Fruit fly (Drosophila melanogaster): ENCODE results near the gene CG10598.

The CG10598 gene

dm6 chrX:17226681-17227019, at the start of gene CG10598:
Gene CG10598 (minus strand): TSS chrX:17226867.
- TF ChIP-seq sv (GFP tag; optimal IDR thresholded peaks at IDR 0.05): no peak
- no peak for TF ChIP-seq br (GFP tag; optimal IDR thresholded peaks at IDR 0.05)
- no peak for TF ChIP-seq Hr78 (GFP tag; optimal IDR thresholded peaks at IDR 0.05)
- TF ChIP-seq pan (optimal IDR thresholded peaks at IDR 0.05): no peak
- TF ChIP-seq GATAd (GFP tag; optimal IDR thresholded peaks at IDR 0.05): no peak
- no peak for TF ChIP-seq CG9705 (GFP tag; optimal IDR thresholded peaks at IDR 0.05)
- no peak for TF ChIP-seq CG32264 (GFP tag; optimal IDR thresholded peaks at IDR 0.05)
- TF ChIP-seq OdsH (GFP tag; optimal IDR thresholded peaks at IDR 0.05): no peak
- TF ChIP-seq Dfd (GFP tag; optimal IDR thresholded peaks at IDR 0.05): no peak
- TF ChIP-seq tai (GFP tag; optimal IDR thresholded peaks at IDR 0.05): no peak

- TF ChIP-seq CG32264 (GFP tag; optimal IDR thresholded peaks at IDR 0.05) (no peak), usp (GFP tag; optimal IDR thresholded peaks at IDR 0.05) (no peak), jim (GFP tag; optimal IDR thresholded peaks at IDR 0.05) (no peak), woc (GFP tag; optimal IDR thresholded peaks at IDR 0.05) (no peak), ey (GFP tag; optimal IDR thresholded peaks at IDR 0.05) (no peak), Mio (GFP tag; optimal IDR thresholded peaks at IDR 0.05) (no peak), pan (optimal IDR thresholded peaks at IDR 0.05) (no peak), br (GFP tag; optimal IDR thresholded peaks at IDR 0.05) (no peak), psq (GFP tag; optimal IDR thresholded peaks at IDR 0.05) (no peak), Hr78 (GFP tag; optimal IDR thresholded peaks at IDR 0.05) (no peak), h (GFP tag; optimal IDR thresholded peaks at IDR 0.05) (no peak), lola (GFP tag; optimal IDR thresholded peaks at IDR 0.05) (no peak), Hr83 (GFP tag; optimal IDR thresholded peaks at IDR 0.05; ENCODE audit: poor library complexity, severe bottlenecking) (no peak), dsf (GFP tag; optimal IDR thresholded peaks at IDR 0.05; ENCODE audit: borderline replicate concordance) (no peak), dl (GFP tag; optimal IDR thresholded peaks at IDR 0.05; ENCODE audit: insufficient read depth in 1 of 2, partially characterized antibody in 2 of 2) (no peak), Vsx2 (GFP tag; optimal IDR thresholded peaks at IDR 0.05; ENCODE audit: partially characterized antibody) (no peak), foxo (GFP tag; optimal IDR thresholded peaks at IDR 0.05) (no peak)
These were observed 48.1 kb upstream of the CG10598 start for dm6 chrX:17274798-17275197.

- peak; percentile 93 for TF ChIP-seq Dfd (GFP tag; optimal IDR thresholded peaks at IDR 0.05)
- TF ChIP-seq usp (GFP tag; optimal IDR thresholded peaks at IDR 0.05): no peak
These were observed 38.8 kb upstream of the CG10598 start for dm6 chrX:17265402-17266028.

- TF ChIP-seq CG32264 (GFP tag; optimal IDR thresholded peaks at IDR 0.05): no peak
- TF ChIP-seq N (GFP tag; optimal IDR thresholded peaks at IDR 0.05): peak; percentile 45
These were observed 35.4 kb upstream of the CG10598 start for dm6 chrX:17262049-17262448.

- TF ChIP-seq pan (optimal IDR thresholded peaks at IDR 0.05) (no peak), Hr78 (GFP tag; optimal IDR thresholded peaks at IDR 0.05) (no peak)
These were observed 29.0 kb upstream of the CG10598 start for dm6 chrX:17255677-17256076.

dm6 chrX:17254094-17254493, 27.4 kb upstream of the CG10598 start:
- no peak for TF ChIP-seq fru (GFP tag; optimal IDR thresholded peaks at IDR 0.05)

dm6 chrX:17249326-17249725, 22.7 kb upstream of the CG10598 start, which contains the start of gene CG8675:
Gene CG8675 (minus strand): TSS chrX:17249502.
- TF ChIP-seq fru (GFP tag; optimal IDR thresholded peaks at IDR 0.05) (no peak), Myc (optimal IDR thresholded peaks at IDR 0.05) (peak; percentile 86)

dm6 chrX:17246916-17247315, 20.2 kb upstream of the CG10598 start, which contains the start of gene CG42854:
Gene CG42854 (minus strand): TSS chrX:17247016.
- TF ChIP-seq Vsx2 (GFP tag; optimal IDR thresholded peaks at IDR 0.05; ENCODE audit: partially characterized antibody) (no peak), HLH106 (tag; optimal IDR thresholded peaks at IDR 0.05) (no peak), Dif (GFP tag; optimal IDR thresholded peaks at IDR 0.05; ENCODE audit: partially characterized antibody) (no peak), Jra (GFP tag; optimal IDR thresholded peaks at IDR 0.05) (no peak), Hr78 (GFP tag; optimal IDR thresholded peaks at IDR 0.05) (no peak), dmrt93B (GFP tag; optimal IDR thresholded peaks at IDR 0.05) (no peak), fru (GFP tag; optimal IDR thresholded peaks at IDR 0.05) (no peak)

Measured in whole organism, wandering third instar larva.